Worm (Caenorhabditis elegans): Measurements from ENCODE around the gene srx-42.

The srx-42 gene

DNA sequence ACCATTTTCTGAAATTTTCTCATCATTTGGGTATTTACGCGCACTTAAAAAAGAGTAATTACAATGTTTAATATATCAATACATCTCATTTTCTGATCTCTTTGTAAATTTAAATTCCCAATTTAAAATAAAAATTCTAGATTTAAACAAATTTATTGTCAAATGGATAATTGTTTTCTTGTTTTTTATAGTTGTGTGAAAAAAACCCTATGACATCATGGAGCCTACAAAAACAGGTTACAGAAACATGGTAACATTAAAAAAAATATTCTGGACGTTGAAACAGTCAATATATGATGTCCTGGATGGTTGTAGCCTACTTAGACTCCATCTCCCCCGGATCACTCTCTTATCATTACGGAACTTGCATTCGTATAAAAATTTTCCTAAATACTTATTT is 31.3 kb upstream of the srx-42 start, which contains the start of gene spp-12:
Gene spp-12, plus strand, starts transcription at position 301 of the 400 bp plus-strand sequence.
- TF ChIP-seq C38D4.7 (GFP tag; optimal IDR thresholded peaks at IDR 0.05) (no peak), K09A11.1 (tag; optimal IDR thresholded peaks at IDR 0.05; ENCODE audit: insufficient read depth) (no peak), ceh-24 (tag; optimal IDR thresholded peaks at IDR 0.05) (no peak), fkh-6 (tag; optimal IDR thresholded peaks at IDR 0.05) (no peak)

DNA sequence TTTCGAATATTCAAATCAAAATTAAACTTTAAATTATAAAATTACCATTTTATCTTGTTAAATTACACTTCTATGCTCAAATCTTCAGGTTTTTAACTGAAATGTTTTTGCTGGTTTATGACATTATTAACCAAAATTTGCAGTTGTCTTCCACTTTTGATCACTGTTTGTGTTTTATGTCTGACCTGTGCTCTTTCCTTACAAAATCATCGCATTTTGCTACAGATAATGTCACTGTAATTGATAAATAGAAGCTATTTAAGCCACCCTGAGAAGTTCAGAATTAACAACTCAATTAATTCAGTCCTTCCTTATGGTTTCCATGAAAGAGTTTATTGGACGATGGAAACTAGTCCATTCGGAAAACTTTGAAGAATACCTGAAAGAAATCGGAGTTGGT is 30.4 kb upstream of the srx-42 start, which contains the start of gene lbp-8:
Gene lbp-8, plus strand, starts transcription at position 301 of the 400 bp plus-strand sequence.
- no peak for TF ChIP-seq lim-6 (tag; optimal IDR thresholded peaks at IDR 0.05)
- TF ChIP-seq ttx-3 (tag; optimal IDR thresholded peaks at IDR 0.05): no peak
- no peak for TF ChIP-seq madf-2 (tag; optimal IDR thresholded peaks at IDR 0.05)
- no peak for TF ChIP-seq nhr-232 (tag; optimal IDR thresholded peaks at IDR 0.05)

DNA sequence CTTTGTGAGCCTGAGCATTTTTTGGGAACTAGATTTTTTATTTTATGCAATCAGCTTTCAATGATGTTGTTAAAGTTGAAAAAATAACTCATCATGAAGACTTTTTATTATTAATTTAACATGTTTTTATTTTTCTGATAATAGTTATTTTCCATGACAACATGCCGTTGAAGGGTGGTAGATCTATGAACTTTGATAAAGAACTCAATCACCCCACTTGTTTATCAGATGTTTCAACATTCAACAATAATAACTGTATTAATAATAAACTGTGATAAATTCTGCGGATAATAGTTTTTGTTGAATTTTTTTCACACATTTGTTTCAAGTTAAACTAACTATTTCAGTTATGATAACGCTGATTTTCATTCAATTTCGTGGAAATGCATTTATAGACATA is 29.3 kb upstream of the srx-42 start:
- TF ChIP-seq ama-1 (optimal IDR thresholded peaks at IDR 0.05): no peak
- TF ChIP-seq pat-9 (tag; optimal IDR thresholded peaks at IDR 0.05): no peak
- TF ChIP-seq zip-5 (tag; optimal IDR thresholded peaks at IDR 0.05): no peak
- TF ChIP-seq T23F11.4 (GFP tag; optimal IDR thresholded peaks at IDR 0.05): no peak
- no peak for TF ChIP-seq odd-2 (tag; optimal IDR thresholded peaks at IDR 0.05)
- no peak for TF ChIP-seq ceh-9 (tag; optimal IDR thresholded peaks at IDR 0.05)
- no peak for TF ChIP-seq tbx-7 (tag; optimal IDR thresholded peaks at IDR 0.05)
- TF ChIP-seq ref-2 (tag; optimal IDR thresholded peaks at IDR 0.05): no peak
- no peak for TF ChIP-seq dmd-4 (tag; optimal IDR thresholded peaks at IDR 0.05; ENCODE audit: borderline replicate concordance)
- no peak for TF ChIP-seq lim-6 (tag; optimal IDR thresholded peaks at IDR 0.05)
- TF ChIP-seq mec-3 (tag; optimal IDR thresholded peaks at IDR 0.05; ENCODE audit: borderline replicate concordance): no peak
- TF ChIP-seq sdc-2 (tag; optimal IDR thresholded peaks at IDR 0.05): no peak
- TF ChIP-seq pha-2 (tag; optimal IDR thresholded peaks at IDR 0.05): no peak
- no peak for TF ChIP-seq nfya-1 (tag; optimal IDR thresholded peaks at IDR 0.05)
- TF ChIP-seq fkh-10 (GFP tag; optimal IDR thresholded peaks at IDR 0.05): no peak
- no peak for TF ChIP-seq unc-86 (tag; optimal IDR thresholded peaks at IDR 0.05)
- no peak for TF ChIP-seq pag-3 (tag; optimal IDR thresholded peaks at IDR 0.05; ENCODE audit: borderline replicate concordance)
- no peak for TF ChIP-seq unc-3 (GFP tag; conservative IDR thresholded peaks at IDR 0.05)
- no peak for TF ChIP-seq unc-3 (tag; optimal IDR thresholded peaks at IDR 0.05)
- TF ChIP-seq pqm-1 (tag; optimal IDR thresholded peaks at IDR 0.05): no peak
- TF ChIP-seq lin-11 (tag; optimal IDR thresholded peaks at IDR 0.05): no peak

DNA sequence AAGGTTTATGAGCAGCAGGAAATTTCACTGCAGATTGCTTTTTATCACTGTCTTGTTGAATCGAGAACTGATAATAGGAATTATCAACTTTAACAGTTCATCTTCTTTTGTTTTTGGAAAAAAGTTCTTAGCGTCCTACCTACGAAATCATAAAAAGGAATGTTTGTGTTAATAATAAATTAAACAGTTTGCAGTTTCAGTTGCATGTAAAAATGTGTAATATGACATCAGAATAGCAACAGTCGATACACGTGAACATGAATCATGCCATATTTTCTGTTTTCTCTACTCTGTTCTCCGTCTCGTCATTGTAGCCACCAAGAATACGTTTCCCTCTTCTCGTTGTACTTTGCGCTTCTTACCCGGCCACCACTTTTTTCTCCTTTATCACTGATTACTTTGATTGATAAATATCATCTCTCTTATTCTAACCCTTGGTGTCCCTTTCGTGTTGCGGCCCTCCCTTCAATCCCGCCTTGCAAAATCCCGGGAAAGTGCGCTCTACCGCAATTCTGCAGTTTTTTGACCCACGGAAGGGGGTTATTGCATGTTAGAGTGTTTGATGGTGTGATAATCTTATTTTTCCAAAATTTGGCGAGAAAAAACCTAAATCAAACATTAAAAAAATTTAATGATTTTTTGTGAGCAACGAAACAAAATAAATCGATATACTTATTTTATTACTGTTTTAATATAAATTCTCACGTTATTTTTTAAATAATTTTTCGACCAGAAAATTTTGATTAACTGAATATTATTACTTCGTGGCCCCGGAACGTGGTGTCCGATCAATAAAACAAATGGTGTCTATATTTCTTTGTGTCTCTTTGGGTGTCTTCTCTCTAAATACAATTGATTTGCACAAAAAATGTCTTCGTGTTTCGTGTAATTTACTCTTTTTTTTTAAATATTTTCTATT is 28.1 kb upstream of the srx-42 start, which contains the start of gene sptl-3:
Gene sptl-3, plus strand, starts transcription at position 869 of the 919 bp plus-strand sequence.
- no peak for TF ChIP-seq nfya-1 (tag; optimal IDR thresholded peaks at IDR 0.05)
- TF ChIP-seq syd-9 (tag; optimal IDR thresholded peaks at IDR 0.05): no peak
- TF ChIP-seq elt-4 (tag; optimal IDR thresholded peaks at IDR 0.05): no peak
- no peak for TF ChIP-seq tbx-7 (tag; optimal IDR thresholded peaks at IDR 0.05)
- TF ChIP-seq ceh-6 (GFP tag; optimal IDR thresholded peaks at IDR 0.05): no peak
- TF ChIP-seq F13H6.1 (tag; optimal IDR thresholded peaks at IDR 0.05): no peak
- TF ChIP-seq ttx-3 (tag; optimal IDR thresholded peaks at IDR 0.05): no peak
- TF ChIP-seq eyg-1 (tag; optimal IDR thresholded peaks at IDR 0.05): no peak
- TF ChIP-seq tbx-2 (tag; optimal IDR thresholded peaks at IDR 0.05): peak; percentile 31
- no peak for TF ChIP-seq ceh-9 (tag; optimal IDR thresholded peaks at IDR 0.05)
- TF ChIP-seq pax-1 (tag; optimal IDR thresholded peaks at IDR 0.05): no peak
- no peak for TF ChIP-seq sox-2 (GFP tag; IDR thresholded peaks at IDR 0.05)
- TF ChIP-seq pros-1 (tag; optimal IDR thresholded peaks at IDR 0.05): no peak
- no peak for TF ChIP-seq hlh-6 (tag; optimal IDR thresholded peaks at IDR 0.05)
- peak; percentile 46 for TF ChIP-seq elt-2 (tag; optimal IDR thresholded peaks at IDR 0.05)
- TF ChIP-seq fkh-10 (GFP tag; optimal IDR thresholded peaks at IDR 0.05): no peak
